Worm (Caenorhabditis elegans) whole organism, L3 larva: ENCODE measurements around the gene ins-2.

Experiments used
- R02D3.7 ChIP-seq: fragments of 150-350 bp; optimal IDR thresholded peaks from 2 replicates; lab custom pipeline; 2014; ENCODE audit warnings: missing biosample characterization, missing genetic modification characterization
- ZK546.5 ChIP-seq: sonication (generic microtip); optimal IDR thresholded peaks from 2 replicates; lab custom pipeline; 2017; ENCODE audit warnings: missing biosample characterization, missing genetic modification characterization
- aly-2 ChIP-seq: fragments of 150-350 bp; optimal IDR thresholded peaks from 2 replicates; lab custom pipeline; 2014; ENCODE audit warnings: missing biosample characterization, missing genetic modification characterization
- ama-1 ChIP-seq: fragments of 150-350 bp; optimal IDR thresholded peaks from 2 replicates; lab custom pipeline; 2018
- ceh-16 ChIP-seq: sonication (generic microtip); optimal IDR thresholded peaks from 2 replicates; lab custom pipeline; 2017; ENCODE audit warnings: missing biosample characterization, missing genetic modification characterization
- ceh-28 ChIP-seq: fragments of 150-350 bp; optimal IDR thresholded peaks from 2 replicates; lab custom pipeline; 2014; ENCODE audit warnings: missing biosample characterization, missing genetic modification reagents, missing genetic modification characterization
- ceh-82 ChIP-seq: fragments of 150-350 bp; optimal IDR thresholded peaks from 2 replicates; lab custom pipeline; 2014; ENCODE audit warnings: missing biosample characterization, missing genetic modification characterization
- ceh-9 ChIP-seq: sonication (generic microtip); optimal IDR thresholded peaks from 2 replicates; lab custom pipeline; 2018; ENCODE audit warnings: missing biosample characterization, missing genetic modification characterization
- daf-12 ChIP-seq: fragments of 150-350 bp; optimal IDR thresholded peaks from 2 replicates; lab custom pipeline; 2014; ENCODE audit warnings: missing biosample characterization, missing genetic modification reagents, missing genetic modification characterization
- egl-27 ChIP-seq: sonication (generic microtip); optimal IDR thresholded peaks from 4 replicates; lab custom pipeline; 2017; ENCODE audit warnings: missing biosample characterization, missing genetic modification reagents, missing genetic modification characterization
- egl-5 ChIP-seq: fragments of 150-350 bp; optimal IDR thresholded peaks from 2 replicates; lab custom pipeline; 2017; ENCODE audit warnings: missing biosample characterization, missing genetic modification reagents, missing genetic modification characterization, inconsistent platforms
- elt-1 ChIP-seq: fragments of 150-350 bp; optimal IDR thresholded peaks from 2 replicates; lab custom pipeline; 2014; ENCODE audit warnings: missing biosample characterization, missing genetic modification characterization
- elt-2 ChIP-seq: sonication (generic microtip); optimal IDR thresholded peaks from 2 replicates; lab custom pipeline; 2016; ENCODE audit warnings: missing genetic modification reagents, mild to moderate bottlenecking, missing genetic modification characterization, missing compliant biosample characterization
- elt-3 ChIP-seq, 3 experiments: fragments of 150-350 bp in 1 of 3; sonication (generic microtip) in 2 of 3; optimal IDR thresholded peaks; 2 replicates in 2 of 3; 4 replicates in 1 of 3; lab custom pipeline; 2014 to 2017; ENCODE audit warnings: missing biosample characterization in 3 of 3, missing genetic modification characterization in 3 of 3
- fkh-10 ChIP-seq: sonication (generic microtip); optimal IDR thresholded peaks from 2 replicates; lab custom pipeline; 2017; ENCODE audit warnings: missing biosample characterization, missing genetic modification reagents, missing genetic modification characterization
- fkh-2 ChIP-seq: fragments of 150-350 bp; optimal IDR thresholded peaks from 2 replicates; lab custom pipeline; 2014; ENCODE audit warnings: missing biosample characterization, missing genetic modification reagents, missing genetic modification characterization
- fos-1 ChIP-seq: fragments of 150-350 bp; optimal IDR thresholded peaks from 2 replicates; lab custom pipeline; 2014; ENCODE audit warnings: missing biosample characterization, missing genetic modification characterization
- hmg-11 ChIP-seq: sonication (generic microtip); optimal IDR thresholded peaks from 2 replicates; lab custom pipeline; 2016; ENCODE audit warnings: missing genetic modification characterization, missing compliant biosample characterization
- jun-1 ChIP-seq: fragments of 150-350 bp; optimal IDR thresholded peaks from 2 replicates; lab custom pipeline; 2014; ENCODE audit warnings: missing biosample characterization, missing genetic modification reagents, missing genetic modification characterization
- lin-15B ChIP-seq: fragments of 150-350 bp; optimal IDR thresholded peaks from 2 replicates; lab custom pipeline; 2014; ENCODE audit warnings: missing biosample characterization, missing genetic modification characterization
- lin-39 ChIP-seq: fragments of 150-350 bp; optimal IDR thresholded peaks from 2 replicates; lab custom pipeline; 2018; ENCODE audit warnings: missing biosample characterization, missing genetic modification reagents, missing genetic modification characterization
- lsy-12 ChIP-seq: sonication (generic microtip); optimal IDR thresholded peaks from 2 replicates; lab custom pipeline; 2016; ENCODE audit warnings: mild to moderate bottlenecking, missing genetic modification characterization, missing compliant biosample characterization
- mdl-1 ChIP-seq: fragments of 150-350 bp; optimal IDR thresholded peaks from 2 replicates; lab custom pipeline; 2014; ENCODE audit warnings: missing biosample characterization, missing genetic modification characterization
- mml-1 ChIP-seq: fragments of 150-350 bp; sonication (generic microtip); optimal IDR thresholded peaks from 3 replicates; lab custom pipeline; 2014; ENCODE audit warnings: missing biosample characterization, missing genetic modification characterization
- nfya-1 ChIP-seq: sonication (generic microtip); optimal IDR thresholded peaks from 2 replicates; lab custom pipeline; 2017; ENCODE audit warnings: missing genetic modification characterization, mild to moderate bottlenecking, missing compliant biosample characterization, antibody characterized with exemption, moderate library complexity; ENCODE audit not compliant: insufficient read depth
- nhr-11 ChIP-seq: fragments of 150-350 bp; optimal IDR thresholded peaks from 2 replicates; lab custom pipeline; 2014; ENCODE audit warnings: missing biosample characterization, missing genetic modification characterization
- nhr-12 ChIP-seq: fragments of 150-350 bp; optimal IDR thresholded peaks from 2 replicates; lab custom pipeline; 2014; ENCODE audit warnings: missing biosample characterization, missing genetic modification characterization
- nhr-237 ChIP-seq: fragments of 150-350 bp; optimal IDR thresholded peaks from 2 replicates; lab custom pipeline; 2014; ENCODE audit warnings: missing biosample characterization, missing genetic modification characterization
- nhr-25 ChIP-seq: sonication (generic microtip); optimal IDR thresholded peaks from 2 replicates; lab custom pipeline; 2017; ENCODE audit warnings: missing biosample characterization, missing genetic modification characterization
- nhr-28 ChIP-seq: fragments of 150-350 bp; optimal IDR thresholded peaks from 2 replicates; lab custom pipeline; 2014; ENCODE audit warnings: missing biosample characterization, missing genetic modification characterization
- nhr-43 ChIP-seq: sonication (generic microtip); optimal IDR thresholded peaks from 2 replicates; lab custom pipeline; 2016; ENCODE audit warnings: mild to moderate bottlenecking, missing genetic modification characterization, missing compliant biosample characterization; ENCODE audit not compliant: poor library complexity, severe bottlenecking
- nhr-67 ChIP-seq: fragments of 150-350 bp; optimal IDR thresholded peaks from 2 replicates; lab custom pipeline; 2014; ENCODE audit warnings: missing biosample characterization, missing genetic modification characterization
- nhr-76 ChIP-seq: fragments of 150-350 bp; sonication (generic microtip); optimal IDR thresholded peaks from 5 replicates; lab custom pipeline; 2014; ENCODE audit warnings: missing biosample characterization, missing genetic modification characterization
- nhr-77 ChIP-seq: fragments of 150-350 bp; optimal IDR thresholded peaks from 2 replicates; lab custom pipeline; 2014; ENCODE audit warnings: missing biosample characterization, missing genetic modification characterization
- pha-4 ChIP-seq: fragments of 150-350 bp; optimal IDR thresholded peaks from 2 replicates; lab custom pipeline; 2014; ENCODE audit warnings: missing biosample characterization, missing genetic modification reagents, missing genetic modification characterization
- pqm-1 ChIP-seq: fragments of 150-350 bp; optimal IDR thresholded peaks from 2 replicates; lab custom pipeline; 2017; ENCODE audit warnings: missing biosample characterization, missing genetic modification characterization, inconsistent platforms
- skn-1 ChIP-seq: fragments of 150-350 bp; optimal IDR thresholded peaks from 2 replicates; lab custom pipeline; 2014; ENCODE audit warnings: missing biosample characterization, missing genetic modification characterization
- snpc-4 ChIP-seq: fragments of 150-350 bp; optimal IDR thresholded peaks from 2 replicates; lab custom pipeline; 2014; ENCODE audit warnings: missing biosample characterization, missing genetic modification characterization
- tbx-2 ChIP-seq: sonication (generic microtip); optimal IDR thresholded peaks from 2 replicates; lab custom pipeline; 2016; ENCODE audit warnings: mild to moderate bottlenecking, missing genetic modification characterization, missing compliant biosample characterization
- unc-39 ChIP-seq: sonication (generic microtip); optimal IDR thresholded peaks from 4 replicates; lab custom pipeline; 2017; ENCODE audit warnings: missing biosample characterization, missing genetic modification characterization
- unc-62 ChIP-seq: fragments of 150-350 bp; sonication (generic microtip); optimal IDR thresholded peaks from 4 replicates; lab custom pipeline; 2014; ENCODE audit warnings: missing biosample characterization, missing genetic modification reagents, missing genetic modification characterization
- zag-1 ChIP-seq: fragments of 150-350 bp; optimal IDR thresholded peaks from 2 replicates; lab custom pipeline; 2014; ENCODE audit warnings: missing biosample characterization, missing genetic modification characterization
- ztf-11 ChIP-seq: fragments of 150-350 bp; optimal IDR thresholded peaks from 2 replicates; lab custom pipeline; 2014; ENCODE audit warnings: missing biosample characterization, missing genetic modification characterization
- ztf-4 ChIP-seq: fragments of 150-350 bp; optimal IDR thresholded peaks from 2 replicates; lab custom pipeline; 2014; ENCODE audit warnings: missing biosample characterization, missing genetic modification characterization

ins-2 gene

ce11 chrII:6024879-6025278 is 36.6 kb downstream of the ins-2 start, which contains the start of gene R12C12.9:
Gene R12C12.9 (minus strand): TSS chrII:6024979.
- TF ChIP-seq nhr-43: no peak
- TF ChIP-seq elt-2 (tag; lab: Kevin White, UChicago): peak; percentile 29

ce11 chrII:6025647-6026046 is 37.3 kb downstream of the ins-2 start:
- TF ChIP-seq skn-1 (tag; lab: Kevin White, UChicago): no peak
- peak; percentile 90 for TF ChIP-seq elt-2 (tag; lab: Kevin White, UChicago)
- peak; percentile 51 for TF ChIP-seq pqm-1 (tag; lab: Kevin White, UChicago)
- no peak for TF ChIP-seq elt-1
- peak; percentile 49 for TF ChIP-seq pha-4

- TF ChIP-seq snpc-4 (no peak), egl-5 (tag; lab: Kevin White, UChicago) (no peak), elt-3 (tag; optimal IDR thresholded peaks at IDR 0.05; lab: Kevin White, UChicago) (no peak), ceh-28 (tag; lab: Kevin White, UChicago) (peak; percentile 46), R02D3.7 (tag; lab: Kevin White, UChicago) (no peak), nhr-12 (tag; lab: Kevin White, UChicago) (no peak), jun-1 (tag; lab: Kevin White, UChicago) (peak; percentile 92), ceh-9 (no peak), zag-1 (tag; lab: Kevin White, UChicago) (no peak), aly-2 (no peak), nhr-77 (tag; lab: Kevin White, UChicago) (no peak), unc-62 (GFP tag; lab: Kevin White, UChicago) (no peak), ZK546.5 (tag; lab: Kevin White, UChicago) (no peak), unc-39 (tag; lab: Kevin White, UChicago) (no peak), nhr-11 (tag; lab: Kevin White, UChicago) (no peak), ceh-16 (tag; lab: Kevin White, UChicago) (no peak), lin-39 (tag; lab: Kevin White, UChicago) (no peak), pha-4 (peak; percentile 87), tbx-2 (tag; lab: Kevin White, UChicago) (no peak), daf-12 (tag; lab: Kevin White, UChicago) (no peak), nhr-28 (tag; lab: Kevin White, UChicago) (no peak), nhr-25 (no peak), egl-27 (peak; percentile 69), elt-2 (tag; lab: Kevin White, UChicago) (peak; percentile 100), mdl-1 (tag; lab: Kevin White, UChicago) (no peak), elt-1 (no peak), skn-1 (tag; lab: Kevin White, UChicago) (peak; percentile 76), fkh-2 (no peak), nfya-1 (tag; lab: Kevin White, UChicago) (no peak), fos-1 (tag; lab: Kevin White, UChicago) (no peak), ceh-82 (tag; lab: Kevin White, UChicago) (no peak), lin-15B (no peak), hmg-11 (tag; lab: Kevin White, UChicago) (no peak), lsy-12 (tag; lab: Kevin White, UChicago) (no peak), ztf-11 (no peak), nhr-43 (no peak), mml-1 (tag; lab: Kevin White, UChicago) (no peak), pqm-1 (tag; lab: Kevin White, UChicago) (peak; percentile 100), nhr-76 (tag; lab: Kevin White, UChicago) (no peak), ama-1 (lab: Kevin White, UChicago) (no peak), ztf-4 (tag; lab: Kevin White, UChicago) (no peak), nhr-237 (no peak), fkh-10 (GFP tag; lab: Kevin White, UChicago) (no peak), nhr-67 (no peak)
- TF ChIP-seq, all 47 proteins: peak for 7
Observed at ce11 chrII:6026646-6027045, 38.3 kb downstream of the ins-2 start.
